Fruit fly (Drosophila melanogaster) whole organism, pupa: ENCODE data around the gene CG15773.
A peak's percentile ranks its signal among the peaks of the same experiment; 100 is the strongest.

Experiments used
- CG10348 ChIP-seq: fragments of 200-800 bp; sonication (Bioruptor generic); IDR thresholded peaks from 2 replicates; pipeline ENCODE4 v1.3.6; 2022; ENCODE audit warnings: missing biosample characterization, missing genetic modification characterization
- CG12605 ChIP-seq: fragments of 200-800 bp; sonication (Bioruptor generic); IDR thresholded peaks from 2 replicates; pipeline ENCODE4 v1.3.6; 2022; ENCODE audit warnings: missing biosample characterization, missing genetic modification characterization
- CG13204 ChIP-seq: fragments of 200-800 bp; sonication (Bioruptor generic); optimal IDR thresholded peaks from 2 replicates; lab custom pipeline; 2018; ENCODE audit warnings: missing biosample characterization, mild to moderate bottlenecking, missing genetic modification characterization, moderate library complexity
- CG14655 ChIP-seq: fragments of 200-800 bp; sonication (Bioruptor generic); optimal IDR thresholded peaks from 3 replicates; lab custom pipeline; 2017; ENCODE audit warnings: mild to moderate bottlenecking, missing biosample characterization, missing genetic modification reagents, missing genetic modification characterization
- CG15710 ChIP-seq: fragments of 200-800 bp; sonication (Bioruptor generic); optimal IDR thresholded peaks from 2 replicates; lab custom pipeline; 2018; ENCODE audit warnings: missing biosample characterization, mild to moderate bottlenecking, missing genetic modification characterization, moderate library complexity
- CG17806 ChIP-seq: fragments of 200-800 bp; sonication (Bioruptor generic); optimal IDR thresholded peaks from 2 replicates; lab custom pipeline; 2018; ENCODE audit warnings: missing biosample characterization, mild to moderate bottlenecking, missing genetic modification characterization, moderate library complexity
- CG32121 ChIP-seq: fragments of 200-800 bp; sonication (Bioruptor generic); IDR thresholded peaks from 2 replicates; pipeline ENCODE4 v1.3.6; 2022; ENCODE audit warnings: missing biosample characterization, missing genetic modification characterization
- CG34367 ChIP-seq: fragments of 200-800 bp; sonication (Bioruptor generic); optimal IDR thresholded peaks from 2 replicates; lab custom pipeline; 2018; ENCODE audit warnings: missing biosample characterization, mild to moderate bottlenecking, missing genetic modification characterization
- CG4496 ChIP-seq: fragments of 200-800 bp; sonication (Bioruptor generic); IDR thresholded peaks from 3 replicates; pipeline ENCODE4 v1.3.6; 2022; ENCODE audit warnings: missing biosample characterization, missing genetic modification characterization
- CG8159 ChIP-seq: fragments of 200-800 bp; sonication (Bioruptor generic); optimal IDR thresholded peaks from 3 replicates; lab custom pipeline; 2018; ENCODE audit warnings: missing biosample characterization, mild to moderate bottlenecking, missing genetic modification characterization, moderate library complexity
- CG8301 ChIP-seq: fragments of 200-800 bp; sonication (Bioruptor generic); optimal IDR thresholded peaks from 2 replicates; lab custom pipeline; 2018; ENCODE audit warnings: missing biosample characterization, mild to moderate bottlenecking, missing genetic modification characterization
- CG9948 ChIP-seq: fragments of 200-800 bp; sonication (Bioruptor generic); optimal IDR thresholded peaks from 2 replicates; lab custom pipeline; 2018; ENCODE audit warnings: missing biosample characterization, mild to moderate bottlenecking, missing genetic modification characterization, moderate library complexity
- D1 ChIP-seq: fragments of 200-800 bp; sonication (Bioruptor generic); optimal IDR thresholded peaks from 2 replicates; lab custom pipeline; 2018; ENCODE audit warnings: missing biosample characterization, mild to moderate bottlenecking, missing genetic modification characterization, moderate library complexity
- EcR ChIP-seq: fragments of 200-800 bp; sonication (Bioruptor generic); optimal IDR thresholded peaks from 3 replicates; lab custom pipeline; 2019; ENCODE audit warnings: missing biosample characterization, missing genetic modification characterization, mild to moderate bottlenecking, moderate library complexity, missing genetic modification reagents
- Ets98B ChIP-seq: fragments of 200-800 bp; sonication (Bioruptor generic); IDR thresholded peaks from 2 replicates; pipeline ENCODE4 v1.3.6; 2022; ENCODE audit warnings: missing biosample characterization, missing genetic modification characterization
- Pif1A ChIP-seq: fragments of 200-800 bp; sonication (Bioruptor generic); optimal IDR thresholded peaks from 3 replicates; lab custom pipeline; 2016; ENCODE audit warnings: missing biosample characterization, missing genetic modification characterization
- Pif1B ChIP-seq: fragments of 200-800 bp; sonication (Bioruptor generic); optimal IDR thresholded peaks from 3 replicates; lab custom pipeline; 2016; ENCODE audit warnings: missing biosample characterization, missing genetic modification characterization
- Snoo ChIP-seq: fragments of 200-800 bp; sonication (Bioruptor generic); optimal IDR thresholded peaks from 3 replicates; lab custom pipeline; 2017; ENCODE audit warnings: missing biosample characterization, mild to moderate bottlenecking, missing genetic modification characterization, inconsistent platforms
- fd96Ca ChIP-seq: fragments of 200-800 bp; sonication (Bioruptor generic); IDR thresholded peaks from 3 replicates; pipeline ENCODE4 v1.3.6; 2022; ENCODE audit warnings: missing biosample characterization, missing genetic modification characterization
- gl ChIP-seq: fragments of 200-800 bp; sonication (Bioruptor generic); optimal IDR thresholded peaks from 2 replicates; lab custom pipeline; 2018; ENCODE audit warnings: missing biosample characterization, mild to moderate bottlenecking, missing genetic modification characterization
- rn ChIP-seq: fragments of 200-800 bp; sonication (Bioruptor generic); IDR thresholded peaks from 2 replicates; pipeline ENCODE4 v1.3.6; 2022; ENCODE audit warnings: missing biosample characterization, missing genetic modification characterization

Gene CG15773

DNA sequence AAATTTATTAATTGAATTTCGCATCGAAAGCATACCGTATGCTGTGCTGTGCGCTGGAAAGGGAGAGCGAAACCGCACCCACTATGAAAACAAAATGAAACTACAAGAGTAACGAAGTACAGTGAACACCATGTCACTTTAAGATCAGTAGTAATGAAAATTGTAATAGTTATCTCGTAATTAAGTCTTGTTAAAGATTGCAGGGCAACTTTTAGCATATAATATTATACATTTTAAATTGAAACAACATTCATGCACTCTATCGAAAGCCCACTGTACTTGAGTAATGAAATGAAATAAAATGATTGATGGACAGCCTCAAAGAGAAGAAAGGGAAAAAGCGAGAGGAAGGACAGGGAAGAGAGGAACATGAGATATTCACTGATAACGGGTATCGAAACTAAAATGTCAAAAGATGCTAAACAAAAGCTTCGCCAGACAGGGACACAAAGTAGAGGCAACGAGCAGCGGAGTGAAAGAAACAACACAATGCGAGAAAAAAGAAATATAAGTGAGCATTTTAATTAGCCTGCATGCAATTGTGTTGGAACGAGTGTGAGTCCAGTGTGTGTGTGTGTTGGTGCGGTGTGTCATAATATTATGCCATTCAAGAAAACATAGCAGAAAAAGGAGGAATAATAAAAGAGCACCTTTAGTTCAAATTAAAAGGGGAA lies 2.9 kb downstream of the CG15773 start:
- TF ChIP-seq CG14655 (GFP tag; lab: Kevin White, UChicago) (peak; percentile 74), CG4496 (peak; percentile 93), CG17806 (peak; percentile 80), rn (peak; percentile 65), gl (peak; percentile 67), CG8159 (tag; lab: Kevin White, UChicago) (peak; percentile 84), CG10348 (GFP tag; lab: Robert Waterston, UW) (peak; percentile 46; the same call in 1 of the 2 replicates), Snoo (tag; lab: Kevin White, UChicago) (peak; percentile 91), Pif1B (GFP tag; lab: Kevin White, UChicago) (peak; percentile 89), CG34367 (peak; percentile 84), EcR (GFP tag; lab: Kevin White, UChicago) (peak; percentile 8), CG8301 (tag; lab: Kevin White, UChicago) (peak; percentile 70), Ets98B (GFP tag; lab: Robert Waterston, UW) (peak; percentile 93), Pif1A (GFP tag; lab: Kevin White, UChicago) (peak; percentile 92), CG12605 (peak; percentile 95), CG13204 (GFP tag; lab: Kevin White, UChicago) (peak; percentile 78), CG15710 (tag; lab: Kevin White, UChicago) (peak; percentile 87), CG9948 (tag; lab: Kevin White, UChicago) (peak; percentile 79), D1 (tag; lab: Kevin White, UChicago) (no peak), CG32121 (peak; percentile 90), fd96Ca (GFP tag; lab: Robert Waterston, UW) (0 out of 3 replicates have a peak, but pooled peaks have one; percentile 17)

DNA sequence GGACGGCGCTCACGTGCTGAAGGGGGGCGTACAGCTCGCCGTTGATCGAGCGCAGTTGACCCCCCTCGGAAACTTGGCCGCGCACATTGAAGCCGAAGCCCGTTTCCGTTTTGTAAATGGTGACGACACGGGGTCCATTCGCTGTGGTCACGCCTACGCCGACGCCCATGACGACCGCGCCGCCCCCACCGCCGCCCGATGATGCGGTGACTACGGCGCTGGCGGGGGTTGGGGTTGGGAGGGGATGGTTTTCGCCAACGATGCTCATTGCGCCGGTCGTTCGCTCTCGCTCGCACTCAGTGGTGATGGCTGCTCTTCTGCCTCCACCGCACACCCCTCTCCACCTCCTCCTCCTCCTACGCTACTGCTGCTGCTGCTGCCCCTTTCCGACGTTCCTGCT lies 4.6 kb downstream of the CG15773 start:
- no peak for TF ChIP-seq CG8301 (tag; lab: Kevin White, UChicago)
- TF ChIP-seq CG4496, result peak; percentile 85
- TF ChIP-seq CG9948 (tag; lab: Kevin White, UChicago), result peak; percentile 10
- no peak for TF ChIP-seq CG34367
- TF ChIP-seq CG8159 (tag; lab: Kevin White, UChicago), result peak; percentile 26
- no peak for TF ChIP-seq CG14655 (GFP tag; lab: Kevin White, UChicago)
- TF ChIP-seq CG15710 (tag; lab: Kevin White, UChicago), result peak; percentile 7
- TF ChIP-seq Ets98B (GFP tag; lab: Robert Waterston, UW), result peak; percentile 64
- peak; percentile 95 for TF ChIP-seq CG13204 (GFP tag; lab: Kevin White, UChicago)
- TF ChIP-seq CG10348 (GFP tag; lab: Robert Waterston, UW), result 0 out of 2 replicates have a peak, but pooled peaks have one; percentile 37
- 0 out of 2 replicates have a peak, but pooled peaks have one; percentile 17 for TF ChIP-seq CG12605
- TF ChIP-seq D1 (tag; lab: Kevin White, UChicago), result no peak
- peak; percentile 72 for TF ChIP-seq CG32121
- peak; percentile 56; the same call in 1 of the 2 replicates for TF ChIP-seq rn
- TF ChIP-seq CG17806, result no peak
- TF ChIP-seq Snoo (tag; lab: Kevin White, UChicago), result no peak
- TF ChIP-seq fd96Ca (GFP tag; lab: Robert Waterston, UW), result peak; percentile 76; the same call in 2 of the 3 replicates

DNA sequence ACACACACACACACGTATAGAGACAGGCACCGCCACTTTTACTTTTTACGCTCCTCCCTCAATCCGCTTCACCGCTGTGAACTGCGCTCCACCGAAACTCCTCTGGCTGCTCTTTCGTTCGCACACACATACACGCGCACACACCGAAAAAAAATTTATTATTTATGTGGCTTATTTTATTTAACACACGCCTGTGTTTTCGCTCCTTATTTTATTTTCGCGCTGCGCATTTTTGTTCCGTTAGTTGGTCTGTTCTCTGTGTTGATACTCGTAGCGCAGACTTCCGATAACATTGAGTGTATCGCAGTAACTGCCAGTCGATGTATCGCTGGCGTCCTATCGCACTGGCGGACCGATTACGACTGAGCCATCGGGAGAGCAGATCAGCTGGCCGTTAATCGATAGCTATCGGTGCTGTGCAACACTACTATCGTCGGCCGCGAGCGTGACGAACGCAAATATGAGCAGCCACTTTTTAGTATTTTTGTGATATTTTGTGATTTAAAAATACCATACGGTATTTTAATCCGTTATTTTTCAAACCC lies 5.2 kb downstream of the CG15773 start, which contains the start of gene Snx27:
Gene Snx27 (minus strand): TSS at position 356 of the 545 bp plus-strand sequence.
- TF ChIP-seq CG15710 (tag; lab: Kevin White, UChicago) (no peak), Pif1A (GFP tag; lab: Kevin White, UChicago) (peak; percentile 6), CG14655 (GFP tag; lab: Kevin White, UChicago) (peak; percentile 18), CG17806 (no peak), CG9948 (tag; lab: Kevin White, UChicago) (no peak), EcR (GFP tag; lab: Kevin White, UChicago) (no peak), CG4496 (no peak), fd96Ca (GFP tag; lab: Robert Waterston, UW) (peak; percentile 23; the same call in 1 of the 3 replicates), gl (no peak), CG8301 (tag; lab: Kevin White, UChicago) (no peak), Pif1B (GFP tag; lab: Kevin White, UChicago) (peak; percentile 1), CG32121 (peak; percentile 33; the same call in 1 of the 2 replicates), rn (no peak), CG8159 (tag; lab: Kevin White, UChicago) (no peak), CG10348 (GFP tag; lab: Robert Waterston, UW) (no peak), CG34367 (no peak), CG13204 (GFP tag; lab: Kevin White, UChicago) (no peak), D1 (tag; lab: Kevin White, UChicago) (no peak), Snoo (tag; lab: Kevin White, UChicago) (no peak), CG12605 (peak; percentile 22; the same call in 1 of the 2 replicates), Ets98B (GFP tag; lab: Robert Waterston, UW) (peak; percentile 45)

DNA sequence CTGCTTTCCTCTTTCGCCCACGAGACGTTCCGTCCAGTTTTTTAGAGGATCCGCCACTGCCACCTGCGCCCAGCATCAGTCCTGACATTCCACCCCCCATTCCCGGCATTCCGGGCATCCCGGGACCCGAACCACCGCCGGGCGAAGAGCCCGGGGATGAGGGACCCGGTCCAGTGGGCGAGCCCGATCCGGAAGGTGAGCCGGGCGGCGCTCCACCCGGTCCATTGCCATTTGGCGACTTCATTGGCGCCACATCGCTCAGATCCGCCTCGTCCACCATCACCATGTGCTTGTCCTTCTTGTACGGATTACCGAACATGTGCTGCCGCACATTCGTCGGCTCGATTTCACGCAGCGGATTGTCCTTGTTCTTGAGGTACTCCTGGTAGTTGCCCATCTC lies 9.1 kb downstream of the CG15773 start:
- TF ChIP-seq CG8159 (tag; lab: Kevin White, UChicago) (no peak), CG9948 (tag; lab: Kevin White, UChicago) (no peak), EcR (GFP tag; lab: Kevin White, UChicago) (no peak), rn (no peak), CG17806 (no peak), CG13204 (GFP tag; lab: Kevin White, UChicago) (no peak), Pif1B (GFP tag; lab: Kevin White, UChicago) (no peak), CG12605 (no peak), CG14655 (GFP tag; lab: Kevin White, UChicago) (no peak), D1 (tag; lab: Kevin White, UChicago) (no peak)
